Worm (Caenorhabditis elegans): ENCODE results near the gene Y6G8.14.

Gene Y6G8.14

ce11 chrV:17565903-17566302, 48.2 kb downstream of the Y6G8.14 start, which contains the start of gene fbxa-171:
TSS of gene fbxa-171 (minus strand) at chrV:17566003.
- TF ChIP-seq ceh-16 (tag; optimal IDR thresholded peaks at IDR 0.05) (no peak), fos-1 (tag; optimal IDR thresholded peaks at IDR 0.05) (no peak), gmeb-1 (tag; optimal IDR thresholded peaks at IDR 0.05) (no peak), mab-5 (tag; optimal IDR thresholded peaks at IDR 0.05) (no peak), R02D3.7 (tag; optimal IDR thresholded peaks at IDR 0.05) (no peak), egl-27 (tag; optimal IDR thresholded peaks at IDR 0.05) (no peak), nhr-77 (tag; optimal IDR thresholded peaks at IDR 0.05) (no peak), F13H6.1 (tag; optimal IDR thresholded peaks at IDR 0.05) (no peak), zag-1 (tag; optimal IDR thresholded peaks at IDR 0.05) (no peak), ztf-1 (GFP tag; conservative IDR thresholded peaks at IDR 0.05) (no peak), aly-2 (tag; optimal IDR thresholded peaks at IDR 0.05) (no peak), dmd-4 (tag; optimal IDR thresholded peaks at IDR 0.05) (no peak), nhr-21 (tag; optimal IDR thresholded peaks at IDR 0.05) (no peak), lin-11 (tag; optimal IDR thresholded peaks at IDR 0.05) (no peak), Y55F3AM.14 (GFP tag; optimal IDR thresholded peaks at IDR 0.05) (no peak), ceh-82 (tag; optimal IDR thresholded peaks at IDR 0.05) (no peak)

All from whole organism, L2 larva.